Fruit fly (Drosophila melanogaster) whole organism, embryonic: ENCODE results near the gene qtc.

Experiments used
- Asciz ChIP-seq: fragments of 200-800 bp; sonication (Bioruptor generic); optimal IDR thresholded peaks from 2 replicates; lab custom pipeline; 2017; ENCODE audit warnings: missing biosample characterization, mild to moderate bottlenecking, missing genetic modification characterization, missing genetic modification reagents
- CG10274 ChIP-seq: fragments of 200-800 bp; sonication (Bioruptor generic); optimal IDR thresholded peaks from 3 replicates; lab custom pipeline; 2017; ENCODE audit warnings: missing biosample characterization, mild to moderate bottlenecking, missing genetic modification characterization
- CG11085 ChIP-seq: fragments of 200-800 bp; sonication (Bioruptor generic); IDR thresholded peaks from 2 replicates; pipeline ENCODE4 v1.3.6; 2022; ENCODE audit warnings: missing biosample characterization, missing genetic modification characterization
- CG11398 ChIP-seq: fragments of 200-800 bp; sonication (Bioruptor generic); optimal IDR thresholded peaks from 2 replicates; lab custom pipeline; 2016; ENCODE audit warnings: missing biosample characterization, missing genetic modification characterization
- CG11723 ChIP-seq: fragments of 200-800 bp; sonication (Bioruptor generic); optimal IDR thresholded peaks from 2 replicates; lab custom pipeline; 2017; ENCODE audit warnings: missing biosample characterization, mild to moderate bottlenecking, missing genetic modification characterization
- CG1233 ChIP-seq: fragments of 200-800 bp; sonication (Bioruptor generic); optimal IDR thresholded peaks from 4 replicates; lab custom pipeline; 2018; ENCODE audit warnings: missing biosample characterization, mild to moderate bottlenecking, missing genetic modification characterization
- CG14965 ChIP-seq: fragments of 200-800 bp; sonication (Bioruptor generic); optimal IDR thresholded peaks from 2 replicates; lab custom pipeline; 2016; ENCODE audit warnings: missing biosample characterization, missing genetic modification characterization, borderline replicate concordance
- CG15269 ChIP-seq: fragments of 200-800 bp; sonication (Bioruptor generic); optimal IDR thresholded peaks from 2 replicates; lab custom pipeline; 2018; ENCODE audit warnings: missing biosample characterization, mild to moderate bottlenecking, missing genetic modification characterization, moderate library complexity
- CG16813 ChIP-seq: fragments of 200-800 bp; sonication (Bioruptor generic); IDR thresholded peaks from 3 replicates; pipeline ENCODE4 v1.3.6; 2022; ENCODE audit warnings: missing biosample characterization, missing genetic modification characterization; ENCODE audit not compliant: partially characterized antibody
- CG17829 ChIP-seq: fragments of 200-800 bp; optimal IDR thresholded peaks from 2 replicates; lab custom pipeline; 2019; ENCODE audit warnings: missing biosample characterization, mild to moderate bottlenecking, missing genetic modification characterization, moderate library complexity
- CG2712 ChIP-seq: fragments of 200-800 bp; optimal IDR thresholded peaks from 3 replicates; lab custom pipeline; 2019; ENCODE audit warnings: missing biosample characterization, mild to moderate bottlenecking, missing genetic modification characterization, moderate library complexity
- CG4707 ChIP-seq: fragments of 200-800 bp; sonication (Bioruptor generic); optimal IDR thresholded peaks from 2 replicates; lab custom pipeline; 2018; ENCODE audit warnings: missing biosample characterization, mild to moderate bottlenecking, missing genetic modification characterization, moderate library complexity
- CG5245 ChIP-seq: fragments of 200-800 bp; sonication (Bioruptor generic); optimal IDR thresholded peaks from 3 replicates; lab custom pipeline; 2016; ENCODE audit warnings: missing biosample characterization, missing genetic modification characterization
- CG9437 ChIP-seq: fragments of 200-800 bp; sonication (Bioruptor generic); optimal IDR thresholded peaks from 2 replicates; lab custom pipeline; 2018; ENCODE audit warnings: missing biosample characterization, mild to moderate bottlenecking, missing genetic modification characterization
- CG9876 ChIP-seq: fragments of 200-800 bp; sonication (Bioruptor generic); optimal IDR thresholded peaks from 2 replicates; lab custom pipeline; 2016; ENCODE audit warnings: missing biosample characterization, missing genetic modification characterization
- Chrac-16 ChIP-seq: fragments of 200-800 bp; sonication (Bioruptor generic); optimal IDR thresholded peaks from 3 replicates; lab custom pipeline; 2016; ENCODE audit warnings: missing biosample characterization, missing genetic modification characterization
- Dek ChIP-seq: fragments of 200-800 bp; sonication (Bioruptor generic); optimal IDR thresholded peaks from 3 replicates; lab custom pipeline; 2019; ENCODE audit warnings: missing biosample characterization, mild to moderate bottlenecking, missing genetic modification characterization, moderate library complexity
- Fer1 ChIP-seq: fragments of 200-800 bp; sonication (Bioruptor generic); optimal IDR thresholded peaks from 2 replicates; lab custom pipeline; 2017; ENCODE audit warnings: missing biosample characterization, mild to moderate bottlenecking, missing genetic modification characterization
- HHEX ChIP-seq: fragments of 200-800 bp; sonication (Bioruptor generic); optimal IDR thresholded peaks from 3 replicates; lab custom pipeline; 2017; ENCODE audit warnings: missing biosample characterization, mild to moderate bottlenecking, missing genetic modification characterization, missing genetic modification reagents
- Mad ChIP-seq: fragments of 200-800 bp; sonication (Bioruptor generic); optimal IDR thresholded peaks from 2 replicates; lab custom pipeline; 2016; ENCODE audit warnings: missing biosample characterization, missing genetic modification characterization
- Med ChIP-seq: fragments of 200-800 bp; sonication (Bioruptor generic); peaks from one replicate; lab custom pipeline; 2016; ENCODE audit warnings: missing biosample characterization, missing genetic modification characterization, mild to moderate bottlenecking, inconsistent platforms, moderate library complexity
- Meics ChIP-seq: fragments of 200-800 bp; sonication (Bioruptor generic); optimal IDR thresholded peaks from 2 replicates; lab custom pipeline; 2017; ENCODE audit warnings: missing biosample characterization, mild to moderate bottlenecking, missing genetic modification characterization
- Nf-YC ChIP-seq: fragments of 200-800 bp; optimal IDR thresholded peaks from 3 replicates; lab custom pipeline; 2019; ENCODE audit warnings: missing biosample characterization, mild to moderate bottlenecking, missing genetic modification characterization, moderate library complexity
- Poxn ChIP-seq: fragments of 200-800 bp; sonication (Bioruptor generic); IDR thresholded peaks from 2 replicates; pipeline ENCODE4 v1.3.6; 2022; ENCODE audit warnings: missing biosample characterization, missing genetic modification characterization
- Scr ChIP-seq: fragments of 200-800 bp; sonication (Bioruptor generic); IDR thresholded peaks from 2 replicates; pipeline ENCODE4 v1.3.6; 2022; ENCODE audit warnings: missing biosample characterization, missing genetic modification characterization; ENCODE audit not compliant: partially characterized antibody
- Xbp1 ChIP-seq: fragments of 200-800 bp; sonication (Bioruptor generic); optimal IDR thresholded peaks from 3 replicates; lab custom pipeline; 2016; ENCODE audit warnings: missing biosample characterization, mild to moderate bottlenecking, missing genetic modification characterization
- ato ChIP-seq: fragments of 200-800 bp; sonication (Bioruptor generic); IDR thresholded peaks from 2 replicates; pipeline ENCODE4 v1.3.6; 2022; ENCODE audit warnings: missing biosample characterization, missing genetic modification characterization; ENCODE audit not compliant: partially characterized antibody
- bbx ChIP-seq: fragments of 200-800 bp; sonication (Bioruptor generic); IDR thresholded peaks from 2 replicates; pipeline ENCODE4 v1.3.6; 2022; ENCODE audit warnings: missing biosample characterization, missing genetic modification characterization; ENCODE audit not compliant: partially characterized antibody
- br ChIP-seq: fragments of >200 bp; optimal IDR thresholded peaks from 2 replicates; lab custom pipeline; 2017
- chm ChIP-seq: fragments of 200-800 bp; sonication (Bioruptor generic); IDR thresholded peaks from 2 replicates; pipeline ENCODE4 v1.3.6; 2022; ENCODE audit warnings: missing biosample characterization, missing genetic modification characterization
- crc ChIP-seq: fragments of 200-800 bp; sonication (Bioruptor generic); optimal IDR thresholded peaks from 2 replicates; lab custom pipeline; 2016; ENCODE audit warnings: missing biosample characterization, missing genetic modification characterization
- cwo ChIP-seq: fragments of 200-800 bp; sonication (Bioruptor generic); optimal IDR thresholded peaks from 3 replicates; lab custom pipeline; 2017; ENCODE audit warnings: missing biosample characterization, missing genetic modification characterization, mild to moderate bottlenecking, moderate library complexity, missing genetic modification reagents
- danr ChIP-seq: fragments of 200-800 bp; sonication (Bioruptor generic); IDR thresholded peaks from 2 replicates; pipeline ENCODE4 v1.3.6; 2022; ENCODE audit warnings: missing biosample characterization, missing genetic modification characterization
- dati ChIP-seq: fragments of 200-800 bp; sonication (Bioruptor generic); IDR thresholded peaks from 2 replicates; pipeline ENCODE4 v1.3.6; 2022; ENCODE audit warnings: missing biosample characterization, missing genetic modification characterization
- fru ChIP-seq: fragments of >200 bp; optimal IDR thresholded peaks from 2 replicates; lab custom pipeline; 2017
- grau ChIP-seq: fragments of 200-800 bp; optimal IDR thresholded peaks from 3 replicates; lab custom pipeline; 2019; ENCODE audit warnings: missing biosample characterization, mild to moderate bottlenecking, missing genetic modification characterization, moderate library complexity
- ind ChIP-seq: fragments of 200-800 bp; sonication (Bioruptor generic); optimal IDR thresholded peaks from 3 replicates; lab custom pipeline; 2016; ENCODE audit warnings: missing biosample characterization, missing genetic modification characterization
- oc ChIP-seq: fragments of 200-800 bp; sonication (Bioruptor generic); optimal IDR thresholded peaks from 2 replicates; lab custom pipeline; 2018; ENCODE audit warnings: missing biosample characterization, mild to moderate bottlenecking, missing genetic modification characterization, moderate library complexity
- pan ChIP-seq, 4 experiments: fragments of >200 bp in 3 of 4; fragments of 200-800 bp in 1 of 4; sonication (Bioruptor generic) in 1 of 4; optimal IDR thresholded peaks in 3 of 4; IDR thresholded peaks in 1 of 4; 2 replicates each; pipeline versions ENCODE4 v1.3.6 to Lab custom; 2017 to 2022; ENCODE audit warnings: missing biosample characterization in 2 of 4, missing genetic modification characterization in 2 of 4, mixed read lengths in 1 of 4
- pb ChIP-seq: fragments of 200-800 bp; sonication (Bioruptor generic); optimal IDR thresholded peaks from 3 replicates; lab custom pipeline; 2016; ENCODE audit warnings: missing biosample characterization, missing genetic modification characterization
- run ChIP-seq: fragments of 200-800 bp; sonication (Bioruptor generic); optimal IDR thresholded peaks from 3 replicates; lab custom pipeline; 2018; ENCODE audit warnings: missing biosample characterization, mild to moderate bottlenecking, missing genetic modification characterization
- sens ChIP-seq: fragments of 200-800 bp; sonication (Bioruptor generic); peaks from one replicate; lab custom pipeline; 2016; ENCODE audit warnings: missing biosample characterization, missing genetic modification characterization
- sisA ChIP-seq: fragments of 200-800 bp; sonication (Bioruptor generic); IDR thresholded peaks from 2 replicates; pipeline ENCODE4 v1.3.6; 2022; ENCODE audit warnings: missing biosample characterization, missing genetic modification characterization
- slbo ChIP-seq: fragments of 200-800 bp; sonication (Bioruptor generic); IDR thresholded peaks from 2 replicates; pipeline ENCODE4 v1.3.6; 2022; ENCODE audit warnings: missing biosample characterization, missing genetic modification characterization
- toy ChIP-seq: fragments of 200-800 bp; sonication (Bioruptor generic); IDR thresholded peaks from 2 replicates; pipeline ENCODE4 v1.3.6; 2022; ENCODE audit warnings: missing biosample characterization, missing genetic modification characterization
- twi ChIP-seq: fragments of 200-800 bp; optimal IDR thresholded peaks from 2 replicates; lab custom pipeline; 2019; ENCODE audit warnings: missing biosample characterization, mild to moderate bottlenecking, missing genetic modification characterization, moderate library complexity
- tx ChIP-seq: fragments of 200-800 bp; sonication (Bioruptor generic); optimal IDR thresholded peaks from 2 replicates; lab custom pipeline; 2016; ENCODE audit warnings: missing biosample characterization, missing genetic modification characterization
- unpg ChIP-seq: fragments of 200-800 bp; sonication (Bioruptor generic); optimal IDR thresholded peaks from 3 replicates; lab custom pipeline; 2018; ENCODE audit warnings: missing biosample characterization, mild to moderate bottlenecking, missing genetic modification characterization, moderate library complexity
- wor ChIP-seq: fragments of 200-800 bp; sonication (Bioruptor generic); IDR thresholded peaks from 2 replicates; pipeline ENCODE4 v1.3.6; 2022; ENCODE audit warnings: missing biosample characterization, missing genetic modification characterization
- z ChIP-seq: fragments of 200-800 bp; sonication (Bioruptor generic); IDR thresholded peaks from 3 replicates; pipeline ENCODE4 v1.3.6; 2022; ENCODE audit warnings: missing biosample characterization, missing genetic modification characterization

qtc gene

dm6 chr2L:5052367-5052914 is 8.2 kb upstream of the qtc start, which contains the start of gene senju (continued):
- TF ChIP-seq CG14965 (GFP tag; lab: Kevin White, UChicago) (peak; percentile 25), Nf-YC (tag; lab: Kevin White, UChicago) (peak; percentile 73), Poxn (GFP tag; lab: Robert Waterston, UW) (no peak), Chrac-16 (GFP tag; lab: Kevin White, UChicago) (peak; percentile 90), CG9437 (peak; percentile 70), HHEX (GFP tag; lab: Kevin White, UChicago) (peak; percentile 80), run (tag; lab: Kevin White, UChicago) (peak; percentile 61), pan (optimal IDR thresholded peaks at IDR 0.05; lab: Kevin White, UChicago) (no peak), pan (GFP tag; optimal IDR thresholded peaks at IDR 0.05 in 1 of 2, IDR thresholded peaks at IDR 0.05 in 1 of 2) (peak in 1 of 2 experiments; percentile 90), br (lab: Kevin White, UChicago) (no peak), Med (GFP tag; lab: Kevin White, UChicago) (peak; percentile 98), Xbp1 (GFP tag; lab: Kevin White, UChicago) (peak; percentile 88), CG4707 (GFP tag; lab: Kevin White, UChicago) (peak; percentile 65), sens (GFP tag; lab: Kevin White, UChicago) (peak; percentile 98), CG17829 (tag; lab: Kevin White, UChicago) (peak; percentile 63), ind (GFP tag; lab: Kevin White, UChicago) (peak; percentile 78), toy (peak; percentile 35; the same call in 1 of the 2 replicates), chm (GFP tag; lab: Robert Waterston, UW) (peak; percentile 87), grau (tag; lab: Kevin White, UChicago) (peak; percentile 77), crc (GFP tag; lab: Kevin White, UChicago) (peak; percentile 73), danr (GFP tag; lab: Robert Waterston, UW) (0 out of 2 replicates have a peak, but pooled peaks have one; percentile 46), bbx (GFP tag; lab: Robert Waterston, UW) (peak; percentile 35; the same call in 1 of the 2 replicates), Mad (peak; percentile 83), dati (GFP tag; lab: Robert Waterston, UW) (peak; percentile 73; the same call in 1 of the 2 replicates), fru (lab: Kevin White, UChicago) (no peak), Scr (GFP tag; lab: Robert Waterston, UW) (peak; percentile 54), twi (tag; lab: Kevin White, UChicago) (peak; percentile 48), oc (tag; lab: Kevin White, UChicago) (peak; percentile 39), Dek (tag; lab: Kevin White, UChicago) (peak; percentile 75), CG16813 (GFP tag; lab: Robert Waterston, UW) (peak; percentile 39; the same call in 1 of the 3 replicates), sisA (GFP tag; lab: Robert Waterston, UW) (peak; percentile 75), CG9876 (GFP tag; lab: Kevin White, UChicago) (peak; percentile 66), CG11085 (peak; percentile 51), wor (GFP tag; lab: Robert Waterston, UW) (no peak), CG11723 (GFP tag; lab: Kevin White, UChicago) (peak; percentile 81), CG15269 (tag; lab: Kevin White, UChicago) (peak; percentile 83), ato (peak; percentile 66), Fer1 (GFP tag; lab: Kevin White, UChicago) (peak; percentile 87), unpg (GFP tag; lab: Kevin White, UChicago) (peak; percentile 80), pb (GFP tag; lab: Kevin White, UChicago) (peak; percentile 79), CG1233 (GFP tag; lab: Kevin White, UChicago) (peak; percentile 71), Meics (GFP tag; lab: Kevin White, UChicago) (peak; percentile 88), tx (GFP tag; lab: Kevin White, UChicago) (peak; percentile 82), CG11398 (GFP tag; lab: Kevin White, UChicago) (peak; percentile 85), Asciz (GFP tag; lab: Kevin White, UChicago) (peak; percentile 74), cwo (GFP tag; lab: Kevin White, UChicago) (peak; percentile 79), z (GFP tag; lab: Robert Waterston, UW) (0 out of 3 replicates have a peak, but pooled peaks have one; percentile 33), CG2712 (tag; lab: Kevin White, UChicago) (peak; percentile 76), CG10274 (GFP tag; lab: Kevin White, UChicago) (peak; percentile 21), slbo (GFP tag; lab: Robert Waterston, UW) (peak; percentile 83), CG5245 (peak; percentile 80)
